Worm (Caenorhabditis elegans) whole organism, mixed stage, embryonic: ENCODE results near the gene ifbp-1.

Experiments
- ces-1 ChIP-seq: fragments of 150-350 bp; optimal IDR thresholded peaks from 2 replicates; lab custom pipeline; 2014; ENCODE audit warnings: missing biosample characterization, missing genetic modification reagents, missing genetic modification characterization
- ham-2 ChIP-seq: fragments of 200-800 bp; sonication (Bioruptor generic); optimal IDR thresholded peaks from 2 replicates; lab custom pipeline; 2018; ENCODE audit warnings: mild to moderate bottlenecking, missing genetic modification characterization, missing compliant biosample characterization
- hlh-1 ChIP-seq: fragments of 150-350 bp; optimal IDR thresholded peaks from 2 replicates; lab custom pipeline; 2014; ENCODE audit warnings: missing biosample characterization, missing genetic modification reagents, missing genetic modification characterization
- lin-13 ChIP-seq: fragments of 150-350 bp; optimal IDR thresholded peaks from 2 replicates; lab custom pipeline; 2014; ENCODE audit warnings: missing biosample characterization, missing genetic modification characterization
- mab-5 ChIP-seq: fragments of 150-350 bp; optimal IDR thresholded peaks from 2 replicates; lab custom pipeline; 2014; ENCODE audit warnings: missing biosample characterization, missing genetic modification characterization
- mep-1 ChIP-seq: fragments of 150-350 bp; optimal IDR thresholded peaks from 2 replicates; lab custom pipeline; 2017; ENCODE audit warnings: missing biosample characterization, missing genetic modification reagents, missing genetic modification characterization, inconsistent platforms
- nhr-76 ChIP-seq: sonication (generic microtip); optimal IDR thresholded peaks from 2 replicates; lab custom pipeline; 2017; ENCODE audit warnings: missing biosample characterization, missing genetic modification characterization
- pha-4 ChIP-seq: fragments of 150-350 bp; optimal IDR thresholded peaks from 2 replicates; lab custom pipeline; 2018; ENCODE audit warnings: missing biosample characterization, missing genetic modification reagents, missing genetic modification characterization
- snpc-4 ChIP-seq: fragments of 150-350 bp; optimal IDR thresholded peaks from 2 replicates; lab custom pipeline; 2014; ENCODE audit warnings: missing biosample characterization, missing genetic modification characterization
- unc-120 ChIP-seq: sonication (generic microtip); optimal IDR thresholded peaks from 2 replicates; lab custom pipeline; 2017; ENCODE audit warnings: missing genetic modification characterization, missing compliant biosample characterization; ENCODE audit not compliant: poor library complexity, severe bottlenecking
- unc-39 ChIP-seq: fragments of 150-350 bp; optimal IDR thresholded peaks from 2 replicates; lab custom pipeline; 2014; ENCODE audit warnings: missing biosample characterization, missing genetic modification characterization
- ztf-11 ChIP-seq: fragments of 150-350 bp; optimal IDR thresholded peaks from 2 replicates; lab custom pipeline; 2014; ENCODE audit warnings: missing biosample characterization, missing genetic modification characterization

- TF ChIP-seq ztf-11 (no peak), unc-120 (tag; lab: Kevin White, UChicago) (no peak), unc-39 (tag; lab: Kevin White, UChicago) (no peak), snpc-4 (no peak), pha-4 (no peak), lin-13 (tag; lab: Kevin White, UChicago) (no peak), nhr-76 (no peak), mab-5 (no peak), ces-1 (no peak), hlh-1 (tag; lab: Kevin White, UChicago) (no peak), ham-2 (GFP tag; lab: Kevin White, UChicago) (no peak), mep-1 (no peak)
These were observed 48.6 kb upstream of the ifbp-1 start, which contains the start of gene srd-19 for ce11 chrV:13428660-13429059.
